Worm (Caenorhabditis elegans): ENCODE measurements around the gene sgt-1.

- TF ChIP-seq ets-7 (tag; optimal IDR thresholded peaks at IDR 0.05) = no peak
- no peak for TF ChIP-seq tbx-11 (GFP tag; IDR thresholded peaks at IDR 0.05)
- TF ChIP-seq hmg-4 (GFP tag; optimal IDR thresholded peaks at IDR 0.05) = no peak
- no peak for TF ChIP-seq ama-1 (optimal IDR thresholded peaks at IDR 0.05)
Observed at ce11 chrII:4934954-4935353, 31.4 kb upstream of the sgt-1 start, which contains the start of gene gst-30.
